Worm (Caenorhabditis elegans) whole organism, mixed stage, embryonic: ENCODE data around the gene R07B1.9.

Experiments used
- ceh-39 ChIP-seq: fragments of 150-350 bp; optimal IDR thresholded peaks from 2 replicates; lab custom pipeline; 2014; ENCODE audit warnings: missing biosample characterization, missing genetic modification characterization
- ces-1 ChIP-seq: fragments of 150-350 bp; optimal IDR thresholded peaks from 2 replicates; lab custom pipeline; 2014; ENCODE audit warnings: missing biosample characterization, missing genetic modification reagents, missing genetic modification characterization
- hlh-1 ChIP-seq: fragments of 150-350 bp; optimal IDR thresholded peaks from 2 replicates; lab custom pipeline; 2014; ENCODE audit warnings: missing biosample characterization, missing genetic modification reagents, missing genetic modification characterization
- lsy-2 ChIP-seq: fragments of 150-350 bp; optimal IDR thresholded peaks from 2 replicates; lab custom pipeline; 2014; ENCODE audit warnings: missing biosample characterization, missing genetic modification characterization
- nhr-12 ChIP-seq: fragments of 150-350 bp; optimal IDR thresholded peaks from 2 replicates; lab custom pipeline; 2014; ENCODE audit warnings: missing biosample characterization, missing genetic modification characterization
- nhr-237 ChIP-seq: fragments of 150-350 bp; optimal IDR thresholded peaks from 2 replicates; lab custom pipeline; 2014; ENCODE audit warnings: missing biosample characterization, missing genetic modification characterization
- nhr-28 ChIP-seq: fragments of 150-350 bp; optimal IDR thresholded peaks from 2 replicates; lab custom pipeline; 2014; ENCODE audit warnings: missing biosample characterization, missing genetic modification characterization
- pha-4 ChIP-seq: fragments of 150-350 bp; optimal IDR thresholded peaks from 2 replicates; lab custom pipeline; 2018; ENCODE audit warnings: missing biosample characterization, missing genetic modification reagents, missing genetic modification characterization
- sptf-1 ChIP-seq: sonication (generic microtip); optimal IDR thresholded peaks from 2 replicates; lab custom pipeline; 2017; ENCODE audit warnings: mild to moderate bottlenecking, missing genetic modification characterization, moderate library complexity, missing compliant biosample characterization
- unc-39 ChIP-seq: fragments of 150-350 bp; optimal IDR thresholded peaks from 2 replicates; lab custom pipeline; 2014; ENCODE audit warnings: missing biosample characterization, missing genetic modification characterization
- unc-62 ChIP-seq: fragments of 150-350 bp; optimal IDR thresholded peaks from 2 replicates; lab custom pipeline; 2014; ENCODE audit warnings: missing biosample characterization, missing genetic modification reagents, missing genetic modification characterization
- ztf-11 ChIP-seq: fragments of 150-350 bp; optimal IDR thresholded peaks from 2 replicates; lab custom pipeline; 2014; ENCODE audit warnings: missing biosample characterization, missing genetic modification characterization

DNA sequence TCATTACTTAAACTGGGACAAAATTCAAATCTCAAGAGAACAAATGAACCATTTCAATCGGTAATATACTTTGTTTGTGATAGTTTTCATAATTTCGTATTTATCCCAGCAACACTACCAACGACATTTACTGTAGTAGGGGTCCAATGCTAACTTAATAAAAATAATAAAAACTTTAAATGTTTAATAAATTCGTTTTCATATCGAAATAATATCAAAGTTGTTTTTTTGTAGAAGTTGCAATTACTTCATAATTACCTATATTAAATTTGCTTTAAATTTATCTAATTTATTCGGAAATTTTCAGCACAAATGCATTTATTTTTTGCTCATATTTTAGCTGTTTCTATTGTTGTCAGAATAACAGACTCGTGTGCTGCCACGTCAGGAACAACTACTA is 10.9 kb upstream of the R07B1.9 start, which contains the start of gene R07B1.6:
- TF ChIP-seq ceh-39 = no peak
- no peak for TF ChIP-seq pha-4 (tag; lab: Kevin White, UChicago)
- no peak for TF ChIP-seq ztf-11 (tag; lab: Kevin White, UChicago)
- TF ChIP-seq lsy-2 = no peak
- TF ChIP-seq hlh-1 (tag; lab: Kevin White, UChicago) = no peak
- TF ChIP-seq nhr-237 (tag; lab: Kevin White, UChicago) = no peak
- TF ChIP-seq unc-62 (GFP tag; lab: Kevin White, UChicago) = no peak
- TF ChIP-seq nhr-28 = no peak
- TF ChIP-seq unc-39 = no peak
- TF ChIP-seq ces-1 (GFP tag; lab: Kevin White, UChicago) = no peak
- TF ChIP-seq sptf-1 = no peak
- no peak for TF ChIP-seq nhr-12 (tag; lab: Kevin White, UChicago)
